Fruit fly (Drosophila melanogaster): Measurements from ENCODE around the gene Hus1-like.

Gene Hus1-like

DNA sequence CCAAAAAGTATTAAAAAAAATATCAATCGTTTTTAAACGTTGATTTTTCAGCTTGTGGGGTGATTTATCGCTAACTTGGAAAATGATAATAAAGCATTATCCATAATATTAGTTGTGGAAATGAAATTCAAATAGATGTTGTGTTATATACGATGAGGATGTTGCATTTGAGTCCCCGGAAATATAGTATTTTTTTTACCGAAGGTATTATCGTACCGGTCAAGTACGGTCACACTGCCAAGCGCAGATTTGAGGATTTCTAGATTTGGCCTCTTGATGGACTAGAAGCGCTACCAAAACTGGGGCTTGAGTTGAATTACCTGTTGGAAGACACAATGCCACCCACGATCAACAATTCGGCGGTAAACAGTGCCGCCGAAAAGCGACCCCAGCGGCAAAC lies 36.5 kb downstream of the Hus1-like start (continued):
- TF ChIP-seq insv (GFP tag; optimal IDR thresholded peaks at IDR 0.05) (peak in 1 of 2 experiments; percentile 12), sug (tag; optimal IDR thresholded peaks at IDR 0.05) (peak; percentile 21), CG11247 (GFP tag; IDR thresholded peaks at IDR 0.05) (0 out of 2 replicates have a peak, but pooled peaks have one; percentile 22), Xbp1 (GFP tag; optimal IDR thresholded peaks at IDR 0.05) (peak; percentile 59), CG13123 (GFP tag; optimal IDR thresholded peaks at IDR 0.05) (peak; percentile 13), Bteb2 (GFP tag; optimal IDR thresholded peaks at IDR 0.05) (peak; percentile 40), CG15073 (GFP tag; optimal IDR thresholded peaks at IDR 0.05) (no peak), trh (GFP tag; optimal IDR thresholded peaks at IDR 0.05) (no peak), Asciz (GFP tag; optimal IDR thresholded peaks at IDR 0.05) (peak; percentile 6), CG7928 (GFP tag; optimal IDR thresholded peaks at IDR 0.05) (no peak), MBD-R2 (GFP tag; IDR thresholded peaks at IDR 0.05) (peak; percentile 86), Dbx (GFP tag; IDR thresholded peaks at IDR 0.05) (peak; percentile 60; the same call in 1 of the 3 replicates), nerfin-1 (tag; optimal IDR thresholded peaks at IDR 0.05) (no peak), dm (GFP tag; optimal IDR thresholded peaks at IDR 0.05) (no peak), CG8388 (GFP tag; optimal IDR thresholded peaks at IDR 0.05) (peak; percentile 35), exex (tag; optimal IDR thresholded peaks at IDR 0.05) (no peak), chm (GFP tag; IDR thresholded peaks at IDR 0.05) (no peak), mirr (GFP tag; optimal IDR thresholded peaks at IDR 0.05) (no peak), hbn (GFP tag; IDR thresholded peaks at IDR 0.05; ENCODE audit: partially characterized antibody) (no peak), CG9797 (GFP tag; optimal IDR thresholded peaks at IDR 0.05) (peak; percentile 85), CG34422 (GFP tag; IDR thresholded peaks at IDR 0.05) (peak; percentile 80), unc-4 (GFP tag; IDR thresholded peaks at IDR 0.05; ENCODE audit: partially characterized antibody) (no peak), Rfx (GFP tag; IDR thresholded peaks at IDR 0.05) (peak; percentile 54), ci (GFP tag; IDR thresholded peaks at IDR 0.05) (no peak), YL-1 (GFP tag; optimal IDR thresholded peaks at IDR 0.05) (peak; percentile 66), prd (optimal IDR thresholded peaks at IDR 0.05) (no peak), prd (GFP tag; IDR thresholded peaks at IDR 0.05) (peak; percentile 51; the same call in 2 of the 3 replicates), CG17359 (tag; optimal IDR thresholded peaks at IDR 0.05) (peak; percentile 54), cato (GFP tag; optimal IDR thresholded peaks at IDR 0.05; ENCODE audit: borderline replicate concordance) (no peak), CG18011 (GFP tag; optimal IDR thresholded peaks at IDR 0.05) (no peak), CG9817 (tag; optimal IDR thresholded peaks at IDR 0.05) (peak; percentile 54), CG10565 (GFP tag; optimal IDR thresholded peaks at IDR 0.05) (no peak), stwl (tag; optimal IDR thresholded peaks at IDR 0.05) (peak; percentile 79), Ets97D (GFP tag; optimal IDR thresholded peaks at IDR 0.05) (peak; percentile 68), Dek (tag; optimal IDR thresholded peaks at IDR 0.05) (peak; percentile 11), Ptx1 (GFP tag; IDR thresholded peaks at IDR 0.05) (peak; percentile 40; the same call in 1 of the 2 replicates), tna (GFP tag; IDR thresholded peaks at IDR 0.05; ENCODE audit: partially characterized antibody) (no peak), Xrp1 (GFP tag; IDR thresholded peaks at IDR 0.05) (peak; percentile 49; the same call in 1 of the 2 replicates), yki (optimal IDR thresholded peaks at IDR 0.05) (no peak), CG8765 (GFP tag; IDR thresholded peaks at IDR 0.05) (no peak), CkIIα-i1 (GFP tag; IDR thresholded peaks at IDR 0.05) (no peak), CG4282 (GFP tag; optimal IDR thresholded peaks at IDR 0.05) (no peak), CG11723 (GFP tag; optimal IDR thresholded peaks at IDR 0.05) (no peak), toy (GFP tag; IDR thresholded peaks at IDR 0.05) (no peak), CG14014 (GFP tag; IDR thresholded peaks at IDR 0.05) (no peak), sna (GFP tag; IDR thresholded peaks at IDR 0.05; ENCODE audit: partially characterized antibody) (no peak), CG6765 (GFP tag; optimal IDR thresholded peaks at IDR 0.05) (no peak), CG18262 (tag; optimal IDR thresholded peaks at IDR 0.05) (no peak), CG13296 (GFP tag; optimal IDR thresholded peaks at IDR 0.05) (no peak), org-1 (GFP tag; optimal IDR thresholded peaks at IDR 0.05) (no peak), CG3847 (GFP tag; IDR thresholded peaks at IDR 0.05) (0 out of 2 replicates have a peak, but pooled peaks have one; percentile 29)
